Fruit fly (Drosophila melanogaster) whole organism, adult: ENCODE data around the gene GluRIB.

Experiments used
- CG12768 ChIP-seq: fragments of 200-800 bp; sonication (Bioruptor generic); optimal IDR thresholded peaks from 2 replicates; lab custom pipeline; 2017; ENCODE audit warnings: missing biosample characterization, missing genetic modification characterization, mild to moderate bottlenecking, moderate library complexity, missing genetic modification reagents
- CG14711 ChIP-seq: fragments of 200-800 bp; sonication (Bioruptor generic); optimal IDR thresholded peaks from 2 replicates; lab custom pipeline; 2018; ENCODE audit warnings: missing biosample characterization, mild to moderate bottlenecking, missing genetic modification characterization, moderate library complexity
- CG33017 ChIP-seq: fragments of 200-800 bp; sonication (Bioruptor generic); optimal IDR thresholded peaks from 2 replicates; lab custom pipeline; 2018; ENCODE audit warnings: missing biosample characterization, mild to moderate bottlenecking, missing genetic modification characterization, moderate library complexity
- CG5204 ChIP-seq: fragments of 200-800 bp; sonication (Bioruptor generic); optimal IDR thresholded peaks from 2 replicates; lab custom pipeline; 2016; ENCODE audit warnings: missing biosample characterization, missing genetic modification characterization
- CG7045 ChIP-seq: fragments of 200-800 bp; sonication (Bioruptor generic); optimal IDR thresholded peaks from 2 replicates; lab custom pipeline; 2017; ENCODE audit warnings: missing biosample characterization, mild to moderate bottlenecking, missing genetic modification characterization
- Hr96 ChIP-seq: fragments of 200-800 bp; sonication (Bioruptor generic); optimal IDR thresholded peaks from 2 replicates; lab custom pipeline; 2016; ENCODE audit warnings: missing biosample characterization, missing genetic modification characterization
- Mnt ChIP-seq: fragments of 200-800 bp; sonication (Bioruptor generic); optimal IDR thresholded peaks from 2 replicates; lab custom pipeline; 2016; ENCODE audit warnings: missing biosample characterization, mild to moderate bottlenecking, missing genetic modification characterization
- bab1 ChIP-seq: fragments of 200-800 bp; sonication (Bioruptor generic); optimal IDR thresholded peaks from 3 replicates; lab custom pipeline; 2019; ENCODE audit warnings: missing biosample characterization, mild to moderate bottlenecking, missing genetic modification characterization, moderate library complexity
- cic ChIP-seq: fragments of 200-800 bp; sonication (Bioruptor generic); optimal IDR thresholded peaks from 2 replicates; lab custom pipeline; 2017; ENCODE audit warnings: missing biosample characterization, mild to moderate bottlenecking, missing genetic modification characterization, moderate library complexity
- cnc ChIP-seq, 2 experiments: fragments of >200 bp; optimal IDR thresholded peaks; 2 replicates each; lab custom pipeline; 2017
- kay ChIP-seq: fragments of 200-800 bp; sonication (Bioruptor generic); peaks from one replicate; lab custom pipeline; 2016; ENCODE audit warnings: missing biosample characterization, missing genetic modification characterization, borderline replicate concordance
- ovo ChIP-seq: fragments of 200-800 bp; sonication (Bioruptor generic); optimal IDR thresholded peaks from 2 replicates; lab custom pipeline; 2016; ENCODE audit warnings: missing biosample characterization, missing genetic modification characterization
- pad ChIP-seq: fragments of 200-800 bp; sonication (Bioruptor generic); optimal IDR thresholded peaks from 3 replicates; lab custom pipeline; 2017; ENCODE audit warnings: missing biosample characterization, missing genetic modification characterization, mild to moderate bottlenecking, moderate library complexity, missing genetic modification reagents

dm6 chr3L:9283743-9284142 is 32.0 kb downstream of the GluRIB start:
- TF ChIP-seq Mnt (GFP tag; lab: Kevin White, UChicago): no peak
- no peak for TF ChIP-seq cnc (optimal IDR thresholded peaks at IDR 0.05; lab: Kevin White, UChicago)
- TF ChIP-seq CG5204 (GFP tag; lab: Kevin White, UChicago): no peak
- no peak for TF ChIP-seq bab1 (GFP tag; lab: Kevin White, UChicago)
- TF ChIP-seq CG33017 (tag; lab: Kevin White, UChicago): no peak
- no peak for TF ChIP-seq ovo (GFP tag; lab: Kevin White, UChicago)
- TF ChIP-seq kay (GFP tag; lab: Kevin White, UChicago): no peak
- no peak for TF ChIP-seq pad (GFP tag; lab: Kevin White, UChicago)
- TF ChIP-seq CG14711 (tag; lab: Kevin White, UChicago): no peak
- no peak for TF ChIP-seq CG12768
- no peak for TF ChIP-seq cic
- no peak for TF ChIP-seq CG7045 (GFP tag; lab: Kevin White, UChicago)
- TF ChIP-seq Hr96 (GFP tag; lab: Kevin White, UChicago): no peak
